Worm (Caenorhabditis elegans) whole organism, L2 larva: ENCODE data around the gene lin-48.

ENCODE experiments used
- C34F6.9 ChIP-seq: fragments of 150-350 bp; optimal IDR thresholded peaks from 2 replicates; lab custom pipeline; 2014; ENCODE audit warnings: missing biosample characterization, missing genetic modification characterization
- Y55F3AM.14 ChIP-seq: fragments of 200-800 bp; sonication (Bioruptor generic); optimal IDR thresholded peaks from 2 replicates; lab custom pipeline; 2018; ENCODE audit warnings: mild to moderate bottlenecking, missing genetic modification characterization, missing compliant biosample characterization
- alr-1 ChIP-seq: fragments of 150-350 bp; optimal IDR thresholded peaks from 2 replicates; lab custom pipeline; 2014; ENCODE audit warnings: missing biosample characterization, missing genetic modification characterization
- aly-2 ChIP-seq: fragments of 150-350 bp; optimal IDR thresholded peaks from 2 replicates; lab custom pipeline; 2014; ENCODE audit warnings: missing biosample characterization, missing genetic modification characterization
- blmp-1 ChIP-seq: sonication (generic microtip); optimal IDR thresholded peaks from 2 replicates; lab custom pipeline; 2017; ENCODE audit warnings: missing genetic modification characterization, mild to moderate bottlenecking, missing compliant biosample characterization, antibody characterized with exemption, moderate library complexity; ENCODE audit not compliant: insufficient read depth
- ceh-82 ChIP-seq: fragments of 150-350 bp; optimal IDR thresholded peaks from 2 replicates; lab custom pipeline; 2014; ENCODE audit warnings: missing biosample characterization, missing genetic modification characterization
- crh-2 ChIP-seq: sonication (generic microtip); optimal IDR thresholded peaks from 2 replicates; lab custom pipeline; 2017; ENCODE audit warnings: missing biosample characterization, missing genetic modification characterization
- elt-1 ChIP-seq: fragments of 150-350 bp; optimal IDR thresholded peaks from 2 replicates; lab custom pipeline; 2014; ENCODE audit warnings: missing biosample characterization, missing genetic modification characterization
- elt-3 ChIP-seq: sonication (generic microtip); optimal IDR thresholded peaks from 2 replicates; lab custom pipeline; 2017; ENCODE audit warnings: missing biosample characterization, missing genetic modification characterization
- gmeb-1 ChIP-seq: fragments of 150-350 bp; optimal IDR thresholded peaks from 2 replicates; lab custom pipeline; 2014; ENCODE audit warnings: missing biosample characterization, missing genetic modification characterization
- lin-13 ChIP-seq: fragments of 150-350 bp; optimal IDR thresholded peaks from 2 replicates; lab custom pipeline; 2014; ENCODE audit warnings: missing biosample characterization, missing genetic modification reagents, missing genetic modification characterization
- lin-39 ChIP-seq: fragments of 150-350 bp; optimal IDR thresholded peaks from 2 replicates; lab custom pipeline; 2014; ENCODE audit warnings: missing biosample characterization, missing genetic modification reagents, missing genetic modification characterization
- lsy-2 ChIP-seq, 2 experiments: fragments of 150-350 bp in 1 of 2; sonication (generic microtip) in 1 of 2; optimal IDR thresholded peaks; 2 replicates each; lab custom pipeline; 2014 to 2017; ENCODE audit warnings: missing biosample characterization in 2 of 2, missing genetic modification characterization in 2 of 2
- mdl-1 ChIP-seq, 2 experiments: fragments of 150-350 bp in 1 of 2; sonication (generic microtip) in 1 of 2; optimal IDR thresholded peaks; 2 replicates each; lab custom pipeline; 2017; ENCODE audit warnings: missing biosample characterization in 2 of 2, missing genetic modification characterization in 2 of 2
- nhr-10 ChIP-seq: sonication (generic microtip); optimal IDR thresholded peaks from 2 replicates; lab custom pipeline; 2017; ENCODE audit warnings: missing biosample characterization, missing genetic modification characterization
- nhr-11 ChIP-seq: fragments of 150-350 bp; optimal IDR thresholded peaks from 2 replicates; lab custom pipeline; 2014; ENCODE audit warnings: missing biosample characterization, missing genetic modification characterization
- nhr-12 ChIP-seq: fragments of 150-350 bp; optimal IDR thresholded peaks from 2 replicates; lab custom pipeline; 2014; ENCODE audit warnings: missing biosample characterization, missing genetic modification characterization
- nhr-129 ChIP-seq: fragments of 150-350 bp; optimal IDR thresholded peaks from 2 replicates; lab custom pipeline; 2014; ENCODE audit warnings: missing biosample characterization, missing genetic modification characterization
- nhr-21 ChIP-seq: fragments of 150-350 bp; optimal IDR thresholded peaks from 2 replicates; lab custom pipeline; 2014; ENCODE audit warnings: missing biosample characterization, missing genetic modification characterization
- nhr-23 ChIP-seq: fragments of 150-350 bp; optimal IDR thresholded peaks from 2 replicates; lab custom pipeline; 2014; ENCODE audit warnings: missing biosample characterization, missing genetic modification reagents, missing genetic modification characterization
- nhr-237 ChIP-seq: fragments of 150-350 bp; optimal IDR thresholded peaks from 2 replicates; lab custom pipeline; 2014; ENCODE audit warnings: missing biosample characterization, missing genetic modification characterization
- nhr-25 ChIP-seq: fragments of 150-350 bp; sonication (generic microtip); optimal IDR thresholded peaks from 3 replicates; lab custom pipeline; 2014; ENCODE audit warnings: missing biosample characterization, missing genetic modification characterization
- nhr-6 ChIP-seq: fragments of 150-350 bp; optimal IDR thresholded peaks from 2 replicates; lab custom pipeline; 2014; ENCODE audit warnings: missing biosample characterization, missing genetic modification characterization
- peb-1 ChIP-seq: fragments of 150-350 bp; optimal IDR thresholded peaks from 2 replicates; lab custom pipeline; 2014; ENCODE audit warnings: missing biosample characterization, missing genetic modification characterization
- skn-1 ChIP-seq: sonication (generic microtip); optimal IDR thresholded peaks from 2 replicates; lab custom pipeline; 2017; ENCODE audit warnings: missing biosample characterization, missing genetic modification characterization
- sma-3 ChIP-seq: sonication (generic microtip); optimal IDR thresholded peaks from 2 replicates; lab custom pipeline; 2016; ENCODE audit warnings: missing genetic modification reagents, missing genetic modification characterization, missing compliant biosample characterization
- sma-9 ChIP-seq, 2 experiments: fragments of 150-350 bp in 1 of 2; sonication (generic microtip) in 1 of 2; optimal IDR thresholded peaks; 2 replicates each; lab custom pipeline; 2014 to 2016; ENCODE audit warnings: missing genetic modification characterization in 2 of 2, mild to moderate bottlenecking in 1 of 2, missing biosample characterization in 1 of 2, missing compliant biosample characterization in 1 of 2, missing genetic modification reagents in 1 of 2, moderate library complexity in 1 of 2
- snpc-4 ChIP-seq: fragments of 150-350 bp; optimal IDR thresholded peaks from 2 replicates; lab custom pipeline; 2014; ENCODE audit warnings: missing biosample characterization, missing genetic modification characterization
- unc-55 ChIP-seq: fragments of 150-350 bp; sonication (generic microtip); optimal IDR thresholded peaks from 3 replicates; lab custom pipeline; 2014; ENCODE audit warnings: missing biosample characterization, missing genetic modification reagents, missing genetic modification characterization
- unc-62 ChIP-seq: fragments of 150-350 bp; optimal IDR thresholded peaks from 2 replicates; lab custom pipeline; 2014; ENCODE audit warnings: missing biosample characterization, missing genetic modification reagents, missing genetic modification characterization
- zag-1 ChIP-seq: fragments of 150-350 bp; optimal IDR thresholded peaks from 2 replicates; lab custom pipeline; 2014; ENCODE audit warnings: missing biosample characterization, missing genetic modification characterization
- ztf-11 ChIP-seq: sonication (generic microtip); optimal IDR thresholded peaks from 2 replicates; lab custom pipeline; 2017; ENCODE audit warnings: missing biosample characterization, missing genetic modification characterization

lin-48 gene

ce11 chrIII:3704967-3705366 is 40.3 kb upstream of the lin-48 start, which contains the start of gene wdr-5.1:
Gene wdr-5.1 (plus strand): TSS chrIII:3705285.
- TF ChIP-seq nhr-129 (tag; lab: Kevin White, UChicago) (peak; percentile 22), unc-55 (GFP tag; lab: Kevin White, UChicago) (peak; percentile 44), blmp-1 (tag; lab: Kevin White, UChicago) (peak; percentile 15), gmeb-1 (tag; lab: Kevin White, UChicago) (peak; percentile 26), lin-13 (GFP tag; lab: Kevin White, UChicago) (peak; percentile 55), nhr-25 (tag; lab: Kevin White, UChicago) (peak; percentile 25), Y55F3AM.14 (no peak), zag-1 (tag; lab: Kevin White, UChicago) (no peak), lsy-2 (tag; optimal IDR thresholded peaks at IDR 0.05; lab: Kevin White, UChicago) (peak in 1 of 2 experiments; percentile 49), C34F6.9 (tag; lab: Kevin White, UChicago) (peak; percentile 13), nhr-11 (tag; lab: Kevin White, UChicago) (no peak), sma-3 (GFP tag; lab: Kevin White, UChicago) (peak; percentile 21)

ce11 chrIII:3706586-3706985 is 38.7 kb upstream of the lin-48 start, which contains the start of gene dph-1:
Gene dph-1 (plus strand): TSS chrIII:3706886.
- TF ChIP-seq mdl-1 (tag; optimal IDR thresholded peaks at IDR 0.05; lab: Kevin White, UChicago) (no peak), blmp-1 (tag; lab: Kevin White, UChicago) (no peak), peb-1 (no peak), nhr-237 (no peak), nhr-10 (tag; lab: Kevin White, UChicago) (no peak), zag-1 (tag; lab: Kevin White, UChicago) (no peak), ceh-82 (tag; lab: Kevin White, UChicago) (no peak), nhr-23 (tag; lab: Kevin White, UChicago) (no peak), snpc-4 (tag; lab: Kevin White, UChicago) (no peak), lsy-2 (tag; optimal IDR thresholded peaks at IDR 0.05; lab: Kevin White, UChicago) (no peak), ztf-11 (tag; lab: Kevin White, UChicago) (no peak), lin-39 (tag; lab: Kevin White, UChicago) (no peak), nhr-12 (no peak), nhr-6 (no peak), elt-3 (tag; lab: Kevin White, UChicago) (no peak), unc-62 (GFP tag; lab: Kevin White, UChicago) (no peak)

ce11 chrIII:3709030-3709429 is 36.2 kb upstream of the lin-48 start, which contains the start of gene alkb-8:
Gene alkb-8 (plus strand): TSS chrIII:3709330.
- no peak for TF ChIP-seq nhr-25 (tag; lab: Kevin White, UChicago)
- no peak for TF ChIP-seq unc-55 (GFP tag; lab: Kevin White, UChicago)
- TF ChIP-seq crh-2: no peak
- TF ChIP-seq elt-1 (tag; lab: Kevin White, UChicago): no peak

ce11 chrIII:3713163-3713562 is 32.1 kb upstream of the lin-48 start, which contains the start of gene nrde-1:
Gene nrde-1 (plus strand): TSS chrIII:3713463.
- no peak for TF ChIP-seq unc-62 (GFP tag; lab: Kevin White, UChicago)

ce11 chrIII:3716073-3716659 is 29.1 kb upstream of the lin-48 start:
- TF ChIP-seq peb-1: no peak
- no peak for TF ChIP-seq nhr-12
- no peak for TF ChIP-seq aly-2 (tag; lab: Kevin White, UChicago)
- no peak for TF ChIP-seq crh-2
- TF ChIP-seq ztf-11 (tag; lab: Kevin White, UChicago): no peak
- TF ChIP-seq unc-62 (GFP tag; lab: Kevin White, UChicago): no peak
- TF ChIP-seq elt-3 (tag; lab: Kevin White, UChicago): no peak
- TF ChIP-seq blmp-1 (tag; lab: Kevin White, UChicago): no peak
- TF ChIP-seq nhr-21 (tag; lab: Kevin White, UChicago): no peak
- TF ChIP-seq sma-9 (GFP tag; optimal IDR thresholded peaks at IDR 0.05; lab: Kevin White, UChicago): no peak
- TF ChIP-seq sma-9 (tag; optimal IDR thresholded peaks at IDR 0.05; lab: Kevin White, UChicago): no peak
- no peak for TF ChIP-seq nhr-23 (tag; lab: Kevin White, UChicago)
- no peak for TF ChIP-seq lin-13 (GFP tag; lab: Kevin White, UChicago)
- no peak for TF ChIP-seq alr-1
- TF ChIP-seq skn-1: no peak
- TF ChIP-seq, all 48 proteins: peak for 0
